Fruit fly (Drosophila melanogaster) whole organism, embryonic: ENCODE results near the gene CG45065.

Source experiments
- CG10431 ChIP-seq: fragments of 200-800 bp; sonication (Bioruptor generic); optimal IDR thresholded peaks from 3 replicates; lab custom pipeline; 2018; ENCODE audit warnings: missing biosample characterization, mild to moderate bottlenecking, missing genetic modification characterization
- CG12391 ChIP-seq: fragments of 200-800 bp; sonication (Bioruptor generic); optimal IDR thresholded peaks from 3 replicates; lab custom pipeline; 2018; ENCODE audit warnings: missing biosample characterization, mild to moderate bottlenecking, missing genetic modification characterization, moderate library complexity
- CG1602 ChIP-seq: fragments of 200-800 bp; sonication (Bioruptor generic); optimal IDR thresholded peaks from 3 replicates; lab custom pipeline; 2016; ENCODE audit warnings: missing biosample characterization, missing genetic modification characterization
- CG17328 ChIP-seq: fragments of 200-800 bp; sonication (Bioruptor generic); IDR thresholded peaks from 2 replicates; pipeline ENCODE4 v1.3.6; 2022; ENCODE audit warnings: missing biosample characterization, missing genetic modification characterization
- CG18262 ChIP-seq: fragments of 200-800 bp; optimal IDR thresholded peaks from 3 replicates; lab custom pipeline; 2019; ENCODE audit warnings: missing biosample characterization, mild to moderate bottlenecking, missing genetic modification characterization, moderate library complexity
- CG2116 ChIP-seq: fragments of 200-800 bp; sonication (Bioruptor generic); optimal IDR thresholded peaks from 3 replicates; lab custom pipeline; 2018; ENCODE audit warnings: missing biosample characterization, mild to moderate bottlenecking, missing genetic modification characterization
- CG32772 ChIP-seq: fragments of 200-800 bp; sonication (Bioruptor generic); IDR thresholded peaks from 2 replicates; pipeline ENCODE4 v1.3.6; 2022; ENCODE audit warnings: missing biosample characterization, missing genetic modification characterization
- CG34422 ChIP-seq: fragments of 200-800 bp; sonication (Bioruptor generic); IDR thresholded peaks from 3 replicates; pipeline ENCODE4 v1.3.6; 2022; ENCODE audit warnings: missing biosample characterization, missing genetic modification characterization
- CG3847 ChIP-seq: fragments of 200-800 bp; sonication (Bioruptor generic); IDR thresholded peaks from 2 replicates; pipeline ENCODE4 v1.3.6; 2022; ENCODE audit warnings: missing biosample characterization, missing genetic modification characterization
- CG4282 ChIP-seq: fragments of 200-800 bp; sonication (Bioruptor generic); optimal IDR thresholded peaks from 2 replicates; lab custom pipeline; 2016; ENCODE audit warnings: missing biosample characterization, missing genetic modification characterization
- CG5180 ChIP-seq: fragments of 200-800 bp; sonication (Bioruptor generic); optimal IDR thresholded peaks from 3 replicates; lab custom pipeline; 2017; ENCODE audit warnings: missing biosample characterization, missing genetic modification characterization, mild to moderate bottlenecking, moderate library complexity, missing genetic modification reagents
- CG6272 ChIP-seq: fragments of 200-800 bp; sonication (Bioruptor generic); IDR thresholded peaks from 2 replicates; pipeline ENCODE4 v1.3.6; 2022; ENCODE audit warnings: missing biosample characterization, missing genetic modification characterization
- CG6791 ChIP-seq: fragments of 200-800 bp; sonication (Bioruptor generic); IDR thresholded peaks from 3 replicates; pipeline ENCODE4 v1.3.6; 2022; ENCODE audit warnings: missing biosample characterization, missing genetic modification characterization; ENCODE audit not compliant: partially characterized antibody
- CG7745 ChIP-seq: fragments of 200-800 bp; sonication (Bioruptor generic); optimal IDR thresholded peaks from 2 replicates; lab custom pipeline; 2018; ENCODE audit warnings: missing biosample characterization, mild to moderate bottlenecking, missing genetic modification characterization, moderate library complexity
- CG8359 ChIP-seq: fragments of 200-800 bp; sonication (Bioruptor generic); optimal IDR thresholded peaks from 2 replicates; lab custom pipeline; 2017; ENCODE audit warnings: missing biosample characterization, mild to moderate bottlenecking, missing genetic modification characterization, borderline replicate concordance
- CG8924 ChIP-seq: fragments of 200-800 bp; optimal IDR thresholded peaks from 3 replicates; lab custom pipeline; 2019; ENCODE audit warnings: missing biosample characterization, mild to moderate bottlenecking, missing genetic modification characterization, moderate library complexity
- CG9797 ChIP-seq: fragments of 200-800 bp; sonication (Bioruptor generic); optimal IDR thresholded peaks from 3 replicates; lab custom pipeline; 2018; ENCODE audit warnings: missing biosample characterization, mild to moderate bottlenecking, missing genetic modification characterization
- CG9876 ChIP-seq: fragments of 200-800 bp; sonication (Bioruptor generic); optimal IDR thresholded peaks from 2 replicates; lab custom pipeline; 2016; ENCODE audit warnings: missing biosample characterization, missing genetic modification characterization
- Dip2 ChIP-seq: fragments of 200-800 bp; sonication (Bioruptor generic); IDR thresholded peaks from 2 replicates; pipeline ENCODE4 v1.3.6; 2022; ENCODE audit warnings: missing biosample characterization, missing genetic modification characterization
- ERR ChIP-seq: fragments of 200-800 bp; sonication (Bioruptor generic); optimal IDR thresholded peaks from 2 replicates; lab custom pipeline; 2016; ENCODE audit warnings: missing biosample characterization, missing genetic modification characterization
- Eip74EF ChIP-seq, 2 experiments: fragments of 200-800 bp in 1 of 2; fragments of >200 bp in 1 of 2; sonication (Bioruptor generic) in 1 of 2; optimal IDR thresholded peaks; 2 replicates each; lab custom pipeline; 2017 to 2019; ENCODE audit warnings: missing biosample characterization in 2 of 2, missing genetic modification characterization in 2 of 2, mild to moderate bottlenecking in 1 of 2, moderate library complexity in 1 of 2
- HLH3B ChIP-seq: fragments of 200-800 bp; sonication (Bioruptor generic); IDR thresholded peaks from 2 replicates; pipeline ENCODE4 v1.3.6; 2022; ENCODE audit warnings: missing biosample characterization, missing genetic modification characterization
- Hr51 ChIP-seq, 2 experiments: fragments of 200-800 bp; sonication (Bioruptor generic); optimal IDR thresholded peaks; 2 replicates in 1 of 2; 3 replicates in 1 of 2; lab custom pipeline; 2016 to 2018; ENCODE audit warnings: missing biosample characterization in 2 of 2, missing genetic modification characterization in 2 of 2, mild to moderate bottlenecking in 1 of 2, moderate library complexity in 1 of 2
- Hsf ChIP-seq: fragments of 200-800 bp; sonication (Bioruptor generic); optimal IDR thresholded peaks from 3 replicates; lab custom pipeline; 2016; ENCODE audit warnings: missing biosample characterization, missing genetic modification characterization
- Jarid2 ChIP-seq: fragments of 200-800 bp; sonication (Bioruptor generic); optimal IDR thresholded peaks from 3 replicates; lab custom pipeline; 2017; ENCODE audit warnings: mild to moderate bottlenecking, missing biosample characterization, missing genetic modification reagents, missing genetic modification characterization
- Myb ChIP-seq: fragments of 200-800 bp; sonication (Bioruptor generic); optimal IDR thresholded peaks from 2 replicates; lab custom pipeline; 2016; ENCODE audit warnings: missing biosample characterization, missing genetic modification characterization
- NC2α ChIP-seq: fragments of 200-800 bp; sonication (Bioruptor generic); optimal IDR thresholded peaks from 2 replicates; lab custom pipeline; 2016; ENCODE audit warnings: missing biosample characterization, missing genetic modification characterization
- NC2β ChIP-seq: fragments of 200-800 bp; sonication (Bioruptor generic); optimal IDR thresholded peaks from 2 replicates; lab custom pipeline; 2016; ENCODE audit warnings: missing biosample characterization, missing genetic modification characterization
- NFAT ChIP-seq: fragments of 200-800 bp; sonication (Bioruptor generic); IDR thresholded peaks from 2 replicates; pipeline ENCODE4 v1.3.6; 2022; ENCODE audit warnings: missing biosample characterization, missing genetic modification characterization
- PHDP ChIP-seq: fragments of 200-800 bp; sonication (Bioruptor generic); optimal IDR thresholded peaks from 3 replicates; lab custom pipeline; 2018; ENCODE audit warnings: missing biosample characterization, mild to moderate bottlenecking, missing genetic modification characterization, moderate library complexity
- Taf1 ChIP-seq: fragments of 200-800 bp; sonication (Bioruptor generic); IDR thresholded peaks from 2 replicates; pipeline ENCODE4 v1.3.6; 2022; ENCODE audit warnings: missing biosample characterization, missing genetic modification characterization
- az2 ChIP-seq: fragments of 200-800 bp; sonication (Bioruptor generic); optimal IDR thresholded peaks from 3 replicates; lab custom pipeline; 2016; ENCODE audit warnings: missing biosample characterization, missing genetic modification characterization
- ci ChIP-seq: fragments of 200-800 bp; sonication (Bioruptor generic); IDR thresholded peaks from 3 replicates; pipeline ENCODE4 v1.3.6; 2022; ENCODE audit warnings: missing biosample characterization, missing genetic modification characterization
- dimm ChIP-seq: fragments of 200-800 bp; sonication (Bioruptor generic); IDR thresholded peaks from 2 replicates; pipeline ENCODE4 v1.3.6; 2022; ENCODE audit warnings: missing biosample characterization, missing genetic modification characterization
- fd3F ChIP-seq: fragments of 200-800 bp; sonication (Bioruptor generic); optimal IDR thresholded peaks from 2 replicates; lab custom pipeline; 2018; ENCODE audit warnings: missing biosample characterization, mild to moderate bottlenecking, missing genetic modification characterization, moderate library complexity
- fru ChIP-seq: fragments of >200 bp; optimal IDR thresholded peaks from 2 replicates; lab custom pipeline; 2017
- fu2 ChIP-seq: fragments of 200-800 bp; sonication (Bioruptor generic); optimal IDR thresholded peaks from 2 replicates; lab custom pipeline; 2016; ENCODE audit warnings: missing biosample characterization, missing genetic modification characterization
- gro ChIP-seq: fragments of 200-800 bp; sonication (Bioruptor generic); optimal IDR thresholded peaks from 2 replicates; lab custom pipeline; 2016; ENCODE audit warnings: missing biosample characterization, missing genetic modification characterization
- ham ChIP-seq: fragments of 200-800 bp; sonication (Bioruptor generic); IDR thresholded peaks from 2 replicates; pipeline ENCODE4 v1.3.6; 2022; ENCODE audit warnings: missing biosample characterization, missing genetic modification characterization
- jing ChIP-seq: fragments of 200-800 bp; sonication (Bioruptor generic); optimal IDR thresholded peaks from 2 replicates; lab custom pipeline; 2018; ENCODE audit warnings: missing biosample characterization, mild to moderate bottlenecking, missing genetic modification characterization
- jumu ChIP-seq: fragments of 200-800 bp; sonication (Bioruptor generic); optimal IDR thresholded peaks from 3 replicates; lab custom pipeline; 2016; ENCODE audit warnings: missing biosample characterization, missing genetic modification characterization
- klu ChIP-seq: fragments of 200-800 bp; sonication (Bioruptor generic); IDR thresholded peaks from 2 replicates; pipeline ENCODE4 v1.3.6; 2022; ENCODE audit warnings: missing biosample characterization, missing genetic modification characterization
- mam ChIP-seq: fragments of 200-800 bp; sonication (Bioruptor generic); optimal IDR thresholded peaks from 3 replicates; lab custom pipeline; 2016; ENCODE audit warnings: missing biosample characterization, missing genetic modification characterization
- mirr ChIP-seq: fragments of 200-800 bp; sonication (Bioruptor generic); optimal IDR thresholded peaks from 3 replicates; lab custom pipeline; 2018; ENCODE audit warnings: missing biosample characterization, mild to moderate bottlenecking, missing genetic modification characterization
- nmo ChIP-seq: fragments of 200-800 bp; sonication (Bioruptor generic); optimal IDR thresholded peaks from 2 replicates; lab custom pipeline; 2018; ENCODE audit warnings: missing biosample characterization, mild to moderate bottlenecking, missing genetic modification characterization, moderate library complexity
- oc ChIP-seq: fragments of 200-800 bp; sonication (Bioruptor generic); optimal IDR thresholded peaks from 2 replicates; lab custom pipeline; 2018; ENCODE audit warnings: missing biosample characterization, mild to moderate bottlenecking, missing genetic modification characterization, moderate library complexity
- ranshi ChIP-seq: fragments of 200-800 bp; sonication (Bioruptor generic); IDR thresholded peaks from 2 replicates; pipeline ENCODE4 v1.3.6; 2022; ENCODE audit warnings: missing biosample characterization, missing genetic modification characterization
- sc ChIP-seq, 3 experiments: fragments of >200 bp in 2 of 3; fragments of 200-800 bp in 1 of 3; sonication (Bioruptor generic) in 1 of 3; optimal IDR thresholded peaks; 2 replicates in 2 of 3; 3 replicates in 1 of 3; lab custom pipeline; 2017; ENCODE audit warnings: mild to moderate bottlenecking in 1 of 3, missing biosample characterization in 1 of 3, missing genetic modification characterization in 1 of 3, missing genetic modification reagents in 1 of 3
- slp2 ChIP-seq: fragments of 200-800 bp; sonication (Bioruptor generic); optimal IDR thresholded peaks from 2 replicates; lab custom pipeline; 2016; ENCODE audit warnings: missing biosample characterization, missing genetic modification characterization
- stc ChIP-seq: fragments of 200-800 bp; sonication (Bioruptor generic); IDR thresholded peaks from 2 replicates; pipeline ENCODE4 v1.3.6; 2022; ENCODE audit warnings: missing biosample characterization, missing genetic modification characterization

CG45065 gene

DNA sequence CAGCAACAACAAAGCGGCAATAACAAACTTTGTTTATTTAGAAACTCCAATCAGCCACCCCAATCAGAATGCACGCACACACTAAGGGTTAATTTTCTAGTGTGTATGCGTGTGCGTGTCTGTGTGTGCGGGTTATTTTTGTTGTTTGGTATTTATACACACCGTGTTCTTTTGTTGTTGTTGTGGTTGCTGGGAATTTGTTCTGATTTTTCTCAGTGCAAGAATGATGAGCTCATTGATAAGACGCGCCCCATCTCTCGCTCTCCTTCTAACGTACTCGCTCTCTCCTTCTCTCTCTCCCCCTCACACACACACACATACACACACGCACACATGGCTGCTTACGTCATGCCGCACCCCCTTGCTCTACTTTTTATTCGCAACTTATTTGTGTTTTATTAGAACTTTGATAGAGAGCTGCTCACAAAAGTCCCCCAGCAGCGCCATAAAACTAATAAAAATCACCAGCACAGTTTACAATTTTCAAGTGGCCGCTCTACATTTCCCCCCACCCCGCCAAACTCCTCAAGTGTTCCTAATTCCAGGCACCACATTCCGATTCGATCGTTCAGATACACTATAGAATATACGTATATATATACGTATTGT lies 42.5 kb downstream of the CG45065 start (continued):
- TF ChIP-seq CG12391, result peak; percentile 7
- peak; percentile 44 for TF ChIP-seq PHDP
- peak; percentile 17 for TF ChIP-seq fd3F (GFP tag; lab: Kevin White, UChicago)
- TF ChIP-seq CG4282 (GFP tag; lab: Kevin White, UChicago), result peak; percentile 47
- no peak for TF ChIP-seq CG2116
- no peak for TF ChIP-seq Eip74EF (GFP tag; optimal IDR thresholded peaks at IDR 0.05; lab: Kevin White, UChicago)
- TF ChIP-seq CG18262 (tag; lab: Kevin White, UChicago), result no peak
- TF ChIP-seq Taf1, result peak; percentile 63; the same call in 1 of the 2 replicates
- peak; percentile 67; the same call in 2 of the 3 replicates for TF ChIP-seq ci (GFP tag; lab: Robert Waterston, UW)
- peak; percentile 28 for TF ChIP-seq jumu (GFP tag; lab: Kevin White, UChicago)
- TF ChIP-seq dimm (GFP tag; lab: Robert Waterston, UW), result no peak
- peak; percentile 26 for TF ChIP-seq mirr
- TF ChIP-seq CG7745 (tag; lab: Kevin White, UChicago), result no peak
- TF ChIP-seq CG32772 (GFP tag; lab: Robert Waterston, UW), result 0 out of 2 replicates have a peak, but pooled peaks have one; percentile 34
- TF ChIP-seq stc, result 0 out of 2 replicates have a peak, but pooled peaks have one; percentile 30
- no peak for TF ChIP-seq CG6272 (GFP tag; lab: Robert Waterston, UW)
- TF ChIP-seq NC2β (GFP tag; lab: Kevin White, UChicago), result no peak
- TF ChIP-seq HLH3B (GFP tag; lab: Robert Waterston, UW), result peak; percentile 51; the same call in 1 of the 2 replicates
- peak; percentile 64; the same call in 2 of the 3 replicates for TF ChIP-seq CG34422
- no peak for TF ChIP-seq Dip2 (GFP tag; lab: Robert Waterston, UW)
- TF ChIP-seq ham, result peak; percentile 27; the same call in 1 of the 2 replicates
- peak; percentile 51 for TF ChIP-seq ranshi (GFP tag; lab: Robert Waterston, UW)
- TF ChIP-seq CG17328, result peak; percentile 66
- TF ChIP-seq mam (GFP tag; lab: Kevin White, UChicago), result peak; percentile 60
- no peak for TF ChIP-seq CG1602 (GFP tag; lab: Kevin White, UChicago)
- 0 out of 2 replicates have a peak, but pooled peaks have one; percentile 19 for TF ChIP-seq klu (GFP tag; lab: Robert Waterston, UW)
- TF ChIP-seq jing (GFP tag; lab: Kevin White, UChicago), result no peak
- peak; percentile 45; the same call in 1 of the 2 replicates for TF ChIP-seq CG3847 (GFP tag; lab: Robert Waterston, UW)
- TF ChIP-seq NC2α (GFP tag; lab: Kevin White, UChicago), result no peak
- peak; percentile 73 for TF ChIP-seq CG9876 (GFP tag; lab: Kevin White, UChicago)
- TF ChIP-seq Hr51 (GFP tag; optimal IDR thresholded peaks at IDR 0.05; lab: Kevin White, UChicago), result peak in 1 of 2 experiments; percentile 60
- peak; percentile 37 for TF ChIP-seq ERR (GFP tag; lab: Kevin White, UChicago)
- no peak for TF ChIP-seq fru (lab: Kevin White, UChicago)

DNA sequence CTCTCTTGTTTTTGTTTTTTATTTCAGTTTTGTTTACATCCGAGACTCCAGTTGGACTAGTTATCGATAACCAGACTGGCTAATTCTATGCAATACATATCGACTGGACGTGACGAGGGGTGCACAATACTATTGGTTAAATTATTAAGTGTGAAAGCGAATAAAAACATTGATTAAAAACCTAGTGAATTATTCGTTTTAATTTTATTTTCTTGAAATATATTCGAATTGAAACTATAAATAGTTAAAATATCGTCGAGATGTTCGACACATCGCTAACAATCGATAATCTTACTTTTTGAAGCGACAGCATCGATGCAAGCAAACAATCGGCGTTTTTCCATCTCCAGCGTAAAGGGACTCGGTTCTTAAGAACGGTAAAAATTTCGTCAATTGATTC lies 43.3 kb downstream of the CG45065 start, which contains the start of the genes CG32590 and Flo2:
CG32590 (minus strand) TSS at position 60 of the 400 bp plus-strand sequence.
Flo2 (plus strand) TSS at position 330 of the 400 bp plus-strand sequence.
- TF ChIP-seq CG18262 (tag; lab: Kevin White, UChicago) (peak; percentile 62), gro (GFP tag; lab: Kevin White, UChicago) (peak; percentile 69), CG8359 (no peak), Myb (peak; percentile 65), CG9797 (GFP tag; lab: Kevin White, UChicago) (no peak), CG10431 (GFP tag; lab: Kevin White, UChicago) (no peak), Hsf (GFP tag; lab: Kevin White, UChicago) (peak; percentile 80), nmo (peak; percentile 79), ham (no peak), NFAT (peak; percentile 73), CG5180 (GFP tag; lab: Kevin White, UChicago) (no peak), oc (tag; lab: Kevin White, UChicago) (no peak), Jarid2 (GFP tag; lab: Kevin White, UChicago) (no peak), fu2 (GFP tag; lab: Kevin White, UChicago) (peak; percentile 57), slp2 (peak; percentile 52), CG6791 (GFP tag; lab: Robert Waterston, UW) (peak; percentile 94), az2 (peak; percentile 71), sc (optimal IDR thresholded peaks at IDR 0.05; lab: Kevin White, UChicago) (no peak), sc (GFP tag; optimal IDR thresholded peaks at IDR 0.05; lab: Kevin White, UChicago) (no peak), CG8924 (tag; lab: Kevin White, UChicago) (peak; percentile 61)
